Worm (Caenorhabditis elegans): ENCODE measurements around the gene R02F11.2.
"Not testable (repeated sequence)": the region's sequence is repeated elsewhere in the genome, so short reads cannot be mapped to it uniquely, and the experiment has no call there.

DNA sequence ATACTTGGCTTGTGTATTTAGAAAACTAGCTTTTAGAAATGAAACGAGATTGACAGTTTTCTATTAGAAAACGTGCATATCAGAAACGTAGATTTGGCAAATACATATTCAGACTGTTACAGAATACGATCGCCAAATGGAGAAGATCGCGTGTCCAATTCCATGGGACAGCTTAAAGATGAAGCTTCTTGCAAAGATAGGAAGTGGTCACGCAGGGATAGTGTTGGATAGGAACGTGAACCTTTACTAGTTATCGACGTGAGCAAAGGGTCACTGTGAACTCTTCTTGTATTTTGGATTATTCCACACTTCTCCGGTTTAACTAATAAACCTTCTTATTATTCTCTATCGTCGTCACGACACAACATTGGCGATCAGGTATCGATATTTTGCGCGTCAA, 33.7 kb upstream of the R02F11.2 start, which contains the start of gene bgnt-1.4:
- TF ChIP-seq zip-2 (tag; optimal IDR thresholded peaks at IDR 0.05); lin-13 (GFP tag; optimal IDR thresholded peaks at IDR 0.05); nhr-237 (tag; optimal IDR thresholded peaks at IDR 0.05); nhr-11 (tag; optimal IDR thresholded peaks at IDR 0.05); dpl-1 (GFP tag; optimal IDR thresholded peaks at IDR 0.05); unc-62 (GFP tag; optimal IDR thresholded peaks at IDR 0.05 in 1 of 2); unc-62 (tag; optimal IDR thresholded peaks at IDR 0.05); lin-15B (tag; optimal IDR thresholded peaks at IDR 0.05); lsy-2 (tag; optimal IDR thresholded peaks at IDR 0.05); pha-4 (GFP tag; IDR thresholded peaks at IDR 0.05); pha-4 (tag; optimal IDR thresholded peaks at IDR 0.05); unc-130 (GFP tag; optimal IDR thresholded peaks at IDR 0.05); zag-1 (tag; optimal IDR thresholded peaks at IDR 0.05); ceh-20 (GFP tag; IDR thresholded peaks at IDR 0.05); daf-16 (GFP tag; optimal IDR thresholded peaks at IDR 0.05); daf-16 (tag; optimal IDR thresholded peaks at IDR 0.05); F49E8.2 (tag; optimal IDR thresholded peaks at IDR 0.05; ENCODE audit: borderline replicate concordance): not testable (repeated sequence)

Measured in whole organism, L4 larva.